Worm (Caenorhabditis elegans) whole organism, L1 larva: ENCODE results near the gene C01F1.5.

ENCODE experiments used
- C16A3.4 ChIP-seq: fragments of 150-350 bp; optimal IDR thresholded peaks from 2 replicates; lab custom pipeline; 2014; ENCODE audit warnings: missing biosample characterization, missing genetic modification characterization
- Y116A8C.19 ChIP-seq: sonication (generic microtip); optimal IDR thresholded peaks from 2 replicates; lab custom pipeline; 2016; ENCODE audit warnings: missing compliant biosample characterization, missing genetic modification characterization, borderline replicate concordance
- ama-1 ChIP-seq: fragments of 150-350 bp; optimal IDR thresholded peaks from 2 replicates; lab custom pipeline; 2014
- blmp-1 ChIP-seq: fragments of 150-350 bp; optimal IDR thresholded peaks from 2 replicates; lab custom pipeline; 2014; ENCODE audit warnings: missing biosample characterization, missing genetic modification characterization
- ceh-63 ChIP-seq: fragments of 200-800 bp; sonication (Bioruptor generic); optimal IDR thresholded peaks from 2 replicates; lab custom pipeline; 2018; ENCODE audit warnings: mild to moderate bottlenecking, missing genetic modification characterization, missing compliant biosample characterization
- ceh-88 ChIP-seq: fragments of 200-800 bp; sonication (Bioruptor generic); IDR thresholded peaks from 2 replicates; pipeline ENCODE4 v1.3.6; 2022; ENCODE audit warnings: missing genetic modification characterization, missing compliant biosample characterization
- ces-1 ChIP-seq: fragments of 150-350 bp; optimal IDR thresholded peaks from 2 replicates; lab custom pipeline; 2014; ENCODE audit warnings: missing biosample characterization, missing genetic modification reagents, missing genetic modification characterization
- dpl-1 ChIP-seq, 3 experiments: fragments of 150-350 bp in 2 of 3; sonication (generic microtip) in 1 of 3; optimal IDR thresholded peaks; 2 replicates each; lab custom pipeline; 2014 to 2017; ENCODE audit warnings: missing biosample characterization in 3 of 3, missing genetic modification characterization in 3 of 3, missing genetic modification reagents in 3 of 3
- efl-1 ChIP-seq, 4 experiments: fragments of 150-350 bp; optimal IDR thresholded peaks in 3 of 4; peaks in 1 of 4; 1 replicate in 1 of 4; 2 replicates in 3 of 4; lab custom pipeline; 2014; ENCODE audit warnings: missing biosample characterization in 2 of 4, missing genetic modification characterization in 2 of 4, missing genetic modification reagents in 2 of 4
- elt-3 ChIP-seq, 6 experiments: fragments of 150-350 bp in 1 of 6; sonication (generic microtip); optimal IDR thresholded peaks; 2 replicates each; lab custom pipeline; 2017 to 2018; ENCODE audit warnings: missing biosample characterization in 6 of 6, missing genetic modification characterization in 6 of 6, inconsistent platforms in 1 of 6
- ets-5 ChIP-seq: fragments of 200-800 bp; sonication (Bioruptor generic); IDR thresholded peaks from 2 replicates; pipeline ENCODE4 v1.3.6; 2022; ENCODE audit warnings: missing genetic modification characterization, missing compliant biosample characterization
- fkh-10 ChIP-seq: sonication (generic microtip); optimal IDR thresholded peaks from 2 replicates; lab custom pipeline; 2017; ENCODE audit warnings: missing biosample characterization, missing genetic modification reagents, missing genetic modification characterization
- grh-1 ChIP-seq: fragments of 200-800 bp; sonication (Bioruptor generic); IDR thresholded peaks from 2 replicates; pipeline ENCODE4 v1.3.6; 2022; ENCODE audit warnings: missing genetic modification reagents, missing genetic modification characterization, missing compliant biosample characterization
- hlh-4 ChIP-seq: sonication (generic microtip); optimal IDR thresholded peaks from 2 replicates; lab custom pipeline; 2016; ENCODE audit warnings: mild to moderate bottlenecking, missing genetic modification characterization, missing compliant biosample characterization
- irx-1 ChIP-seq: sonication (generic microtip); optimal IDR thresholded peaks from 2 replicates; lab custom pipeline; 2016; ENCODE audit warnings: missing genetic modification characterization, missing compliant biosample characterization
- lin-13 ChIP-seq: fragments of 150-350 bp; optimal IDR thresholded peaks from 2 replicates; lab custom pipeline; 2014; ENCODE audit warnings: missing biosample characterization, missing genetic modification reagents, missing genetic modification characterization
- lin-35 ChIP-seq, 2 experiments: fragments of 150-350 bp; optimal IDR thresholded peaks; 2 replicates each; lab custom pipeline; 2014; ENCODE audit warnings: missing biosample characterization in 2 of 2, missing genetic modification characterization in 2 of 2, missing genetic modification reagents in 2 of 2
- lin-39 ChIP-seq: fragments of 150-350 bp; optimal IDR thresholded peaks from 2 replicates; lab custom pipeline; 2014; ENCODE audit warnings: missing biosample characterization, missing genetic modification reagents, missing genetic modification characterization
- lir-3 ChIP-seq: sonication (generic microtip); optimal IDR thresholded peaks from 2 replicates; lab custom pipeline; 2016; ENCODE audit warnings: mild to moderate bottlenecking, missing genetic modification characterization, moderate library complexity, missing compliant biosample characterization; ENCODE audit not compliant: poor library complexity
- lsy-2 ChIP-seq, 2 experiments: fragments of 150-350 bp; optimal IDR thresholded peaks; 2 replicates each; lab custom pipeline; 2014; ENCODE audit warnings: missing biosample characterization in 2 of 2, missing genetic modification characterization in 2 of 2
- mab-9 ChIP-seq: fragments of 200-800 bp; sonication (Bioruptor generic); IDR thresholded peaks from 2 replicates; pipeline ENCODE4 v1.3.6; 2022; ENCODE audit warnings: missing genetic modification reagents, missing genetic modification characterization, missing compliant biosample characterization
- mep-1 ChIP-seq: fragments of 150-350 bp; optimal IDR thresholded peaks from 2 replicates; lab custom pipeline; 2014; ENCODE audit warnings: missing biosample characterization, missing genetic modification characterization
- nhr-19 ChIP-seq: fragments of 200-800 bp; sonication (Bioruptor generic); conservative IDR thresholded peaks from 2 replicates; pipeline ENCODE4 v1.3.6; 2022; ENCODE audit warnings: missing genetic modification characterization, missing compliant biosample characterization
- nhr-20 ChIP-seq: sonication (generic microtip); optimal IDR thresholded peaks from 2 replicates; lab custom pipeline; 2016; ENCODE audit warnings: mild to moderate bottlenecking, missing genetic modification characterization, missing compliant biosample characterization
- nhr-47 ChIP-seq: sonication (generic microtip); optimal IDR thresholded peaks from 2 replicates; lab custom pipeline; 2016; ENCODE audit warnings: mild to moderate bottlenecking, missing genetic modification characterization, moderate library complexity, missing compliant biosample characterization
- nhr-77 ChIP-seq: fragments of 150-350 bp; optimal IDR thresholded peaks from 2 replicates; lab custom pipeline; 2014; ENCODE audit warnings: missing biosample characterization, missing genetic modification characterization
- nhr-85 ChIP-seq: sonication (generic microtip); peaks from one replicate; lab custom pipeline; 2016; ENCODE audit warnings: missing genetic modification characterization, inconsistent platforms, missing compliant biosample characterization
- nhr-90 ChIP-seq: sonication (generic microtip); optimal IDR thresholded peaks from 2 replicates; lab custom pipeline; 2016; ENCODE audit warnings: mild to moderate bottlenecking, missing genetic modification characterization, missing compliant biosample characterization; ENCODE audit not compliant: poor library complexity
- pqm-1 ChIP-seq: sonication (generic microtip); optimal IDR thresholded peaks from 3 replicates; lab custom pipeline; 2017; ENCODE audit warnings: missing biosample characterization, missing genetic modification characterization
- skn-1 ChIP-seq: fragments of 150-350 bp; optimal IDR thresholded peaks from 2 replicates; lab custom pipeline; 2014; ENCODE audit warnings: missing biosample characterization, missing genetic modification characterization
- snpc-4 ChIP-seq: fragments of 150-350 bp; optimal IDR thresholded peaks from 2 replicates; lab custom pipeline; 2014; ENCODE audit warnings: missing biosample characterization, missing genetic modification characterization
- swsn-7 ChIP-seq: sonication (generic microtip); optimal IDR thresholded peaks from 2 replicates; lab custom pipeline; 2016; ENCODE audit warnings: missing genetic modification characterization, missing compliant biosample characterization
- unc-30 ChIP-seq: sonication (generic microtip); optimal IDR thresholded peaks from 2 replicates; lab custom pipeline; 2017; ENCODE audit warnings: missing biosample characterization, missing genetic modification characterization
- unc-98 ChIP-seq: fragments of 200-800 bp; sonication (Bioruptor generic); IDR thresholded peaks from 2 replicates; pipeline ENCODE4 v1.3.6; 2022; ENCODE audit warnings: missing genetic modification characterization, missing compliant biosample characterization
- zag-1 ChIP-seq: fragments of 150-350 bp; optimal IDR thresholded peaks from 2 replicates; lab custom pipeline; 2014; ENCODE audit warnings: missing biosample characterization, missing genetic modification characterization
- zip-4 ChIP-seq: fragments of 200-800 bp; sonication (Bioruptor generic); optimal IDR thresholded peaks from 2 replicates; lab custom pipeline; 2018; ENCODE audit warnings: mild to moderate bottlenecking, missing genetic modification characterization, moderate library complexity, missing compliant biosample characterization
- ztf-11 ChIP-seq, 2 experiments: sonication (generic microtip); optimal IDR thresholded peaks; 2 replicates each; lab custom pipeline; 2016 to 2017; ENCODE audit warnings: missing genetic modification characterization in 2 of 2, missing biosample characterization in 1 of 2, missing compliant biosample characterization in 1 of 2

The C01F1.5 gene

DNA sequence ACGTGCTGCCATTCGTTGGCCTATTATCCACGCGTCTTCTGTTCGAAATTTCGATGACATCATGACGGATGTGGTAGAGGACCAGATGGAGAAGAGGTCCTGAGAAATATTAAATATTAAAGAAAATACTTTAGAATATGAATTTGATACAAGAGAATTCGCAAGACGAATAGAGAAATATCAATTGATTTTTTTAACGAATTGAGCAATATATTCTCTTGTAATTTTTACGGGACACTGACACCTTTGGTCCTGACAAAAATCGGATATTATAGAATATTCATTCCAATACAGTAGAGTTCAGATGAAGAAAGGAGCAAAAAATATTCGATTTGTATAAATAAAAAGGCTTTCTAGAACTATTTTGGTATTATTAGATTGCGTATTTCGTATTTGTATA is 6.5 kb upstream of the C01F1.5 start, which contains the start of gene C01F1.6:
Gene C01F1.6, minus strand, starts transcription at position 101 of the 400 bp plus-strand sequence.
- TF ChIP-seq dpl-1 (GFP tag; optimal IDR thresholded peaks at IDR 0.05; lab: Kevin White, UChicago) (no peak), lsy-2 (tag; optimal IDR thresholded peaks at IDR 0.05; lab: Kevin White, UChicago) (no peak), swsn-7 (tag; lab: Kevin White, UChicago) (no peak), ets-5 (no peak), zag-1 (tag; lab: Kevin White, UChicago) (no peak), blmp-1 (tag; lab: Kevin White, UChicago) (no peak), lin-13 (GFP tag; lab: Kevin White, UChicago) (no peak), pqm-1 (tag; lab: Kevin White, UChicago) (no peak), unc-30 (tag; lab: Kevin White, UChicago) (no peak), nhr-19 (GFP tag; lab: Robert Waterston, UW) (no peak), unc-98 (no peak), nhr-90 (tag; lab: Kevin White, UChicago) (no peak), ama-1 (lab: Kevin White, UChicago) (no peak), fkh-10 (no peak), hlh-4 (tag; lab: Kevin White, UChicago) (no peak), grh-1 (GFP tag; lab: Robert Waterston, UW) (no peak), ztf-11 (tag; optimal IDR thresholded peaks at IDR 0.05; lab: Kevin White, UChicago) (no peak), ceh-63 (no peak)

DNA sequence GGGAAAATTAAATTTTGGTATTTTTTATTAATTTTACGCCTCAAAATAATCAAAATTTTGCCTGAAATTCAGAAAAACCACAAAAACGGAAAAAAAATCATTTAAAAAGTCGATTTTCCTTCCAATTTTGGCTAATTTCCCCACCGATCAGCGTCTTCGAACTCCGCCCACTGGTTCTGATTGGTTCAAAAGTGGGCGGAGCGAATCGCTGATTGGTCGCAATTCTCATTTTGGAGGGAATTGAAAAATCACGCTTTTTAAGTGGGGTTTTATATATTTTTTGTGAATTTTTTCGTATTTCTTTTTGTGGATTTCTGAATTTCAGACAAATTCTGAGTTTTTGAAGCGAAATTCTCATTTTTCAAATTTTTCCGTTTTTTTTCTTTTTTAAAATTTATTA is 5.3 kb upstream of the C01F1.5 start:
- no peak for TF ChIP-seq nhr-90 (tag; lab: Kevin White, UChicago)
- no peak for TF ChIP-seq snpc-4 (tag; lab: Kevin White, UChicago)
- no peak for TF ChIP-seq nhr-20
- TF ChIP-seq efl-1 (optimal IDR thresholded peaks at IDR 0.05; lab: Kevin White, UChicago) = no peak
- TF ChIP-seq efl-1 (GFP tag; optimal IDR thresholded peaks at IDR 0.05 in 1 of 2; lab: Kevin White, UChicago) = peak in 1 of 2 experiments; percentile 4
- no peak for TF ChIP-seq pqm-1 (tag; lab: Kevin White, UChicago)
- TF ChIP-seq lsy-2 (tag; optimal IDR thresholded peaks at IDR 0.05; lab: Kevin White, UChicago) = no peak

DNA sequence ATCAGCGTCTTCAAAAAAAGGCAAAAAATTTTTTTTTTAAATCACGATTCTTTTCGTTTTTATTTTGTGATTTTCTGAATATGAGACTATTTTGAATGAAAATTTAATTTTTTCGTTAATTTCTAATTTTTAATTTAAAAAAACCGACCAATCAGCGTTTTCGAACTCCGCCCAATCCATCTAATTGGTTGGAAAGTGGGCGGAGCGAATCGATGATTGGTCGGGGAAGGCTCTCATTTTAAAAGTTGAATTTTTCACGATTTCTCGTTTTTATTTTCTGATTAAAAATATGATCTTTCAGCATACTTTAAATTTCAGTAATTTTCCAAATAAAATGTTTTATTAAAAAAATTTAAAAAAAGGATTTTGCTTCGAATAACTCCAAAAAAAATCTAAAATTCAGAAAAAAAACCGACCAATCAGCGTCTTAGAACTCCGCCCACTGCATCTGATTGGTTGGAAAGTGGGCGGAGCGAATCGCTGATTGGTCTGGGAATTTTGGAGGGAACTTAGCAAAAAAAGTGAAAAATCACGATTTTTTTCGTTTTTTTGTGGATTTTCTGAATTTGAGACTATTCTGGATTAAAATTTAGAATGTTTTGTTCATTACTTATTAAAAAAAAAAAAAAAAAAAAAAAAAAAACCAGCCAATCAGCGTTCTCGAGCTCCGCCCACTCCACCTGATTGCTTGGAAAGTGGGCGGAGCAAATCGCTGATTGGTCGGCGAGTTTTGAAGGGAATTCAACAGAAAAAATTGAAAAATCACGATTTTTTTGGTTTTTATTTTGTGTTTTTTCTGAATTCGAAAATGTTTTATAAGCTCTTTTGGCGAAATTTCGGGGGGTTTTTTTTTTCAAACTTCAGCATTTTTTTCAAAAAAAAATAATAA is 2.9 kb upstream of the C01F1.5 start:
- no peak for TF ChIP-seq lin-39
- TF ChIP-seq ets-5 = no peak
- TF ChIP-seq C16A3.4 = no peak
- TF ChIP-seq unc-98 = no peak
- no peak for TF ChIP-seq skn-1 (tag; lab: Kevin White, UChicago)
- no peak for TF ChIP-seq ztf-11 (tag; optimal IDR thresholded peaks at IDR 0.05; lab: Kevin White, UChicago)
- no peak for TF ChIP-seq lin-13 (GFP tag; lab: Kevin White, UChicago)
- TF ChIP-seq irx-1 = no peak
- TF ChIP-seq ceh-88 (GFP tag; lab: Robert Waterston, UW) = no peak
- TF ChIP-seq nhr-90 (tag; lab: Kevin White, UChicago) = no peak
- no peak for TF ChIP-seq Y116A8C.19 (tag; lab: Kevin White, UChicago)
- no peak for TF ChIP-seq lir-3 (tag; lab: Kevin White, UChicago)

DNA sequence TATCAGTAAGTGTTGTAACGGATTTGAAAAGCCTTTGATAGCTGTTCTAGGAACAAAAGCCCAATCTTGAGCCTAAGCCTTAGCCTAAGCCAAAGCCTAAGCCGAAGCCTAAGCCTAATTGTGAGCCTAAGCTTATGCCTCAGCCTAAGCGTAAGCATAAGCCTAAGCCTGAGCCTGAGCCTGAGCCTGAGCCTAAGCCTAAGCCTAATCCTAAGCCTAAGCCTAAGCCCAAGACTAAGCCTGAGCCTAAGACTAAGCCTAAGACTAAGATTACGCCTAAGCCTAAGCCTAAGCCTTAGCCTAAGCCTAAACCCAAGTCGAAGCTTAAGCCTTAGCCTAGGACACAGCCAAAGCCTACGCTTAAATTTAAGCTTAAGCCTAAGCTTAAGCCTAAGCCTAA is 4.0 kb downstream of the C01F1.5 start:
- TF ChIP-seq nhr-77 (tag; lab: Kevin White, UChicago) = no peak
- no peak for TF ChIP-seq nhr-90 (tag; lab: Kevin White, UChicago)
- no peak for TF ChIP-seq lin-35 (GFP tag; optimal IDR thresholded peaks at IDR 0.05; lab: Kevin White, UChicago)
- TF ChIP-seq mab-9 = no peak
- no peak for TF ChIP-seq C16A3.4
- TF ChIP-seq dpl-1 (GFP tag; optimal IDR thresholded peaks at IDR 0.05; lab: Kevin White, UChicago) = no peak
- no peak for TF ChIP-seq nhr-19 (GFP tag; lab: Robert Waterston, UW)
- no peak for TF ChIP-seq mep-1 (tag; lab: Kevin White, UChicago)
- TF ChIP-seq nhr-85 (tag; lab: Kevin White, UChicago) = no peak
- no peak for TF ChIP-seq ces-1 (GFP tag; lab: Kevin White, UChicago)
- no peak for TF ChIP-seq ztf-11 (tag; optimal IDR thresholded peaks at IDR 0.05; lab: Kevin White, UChicago)
- no peak for TF ChIP-seq nhr-47
- no peak for TF ChIP-seq elt-3 (tag; optimal IDR thresholded peaks at IDR 0.05; lab: Kevin White, UChicago)
- no peak for TF ChIP-seq ets-5
- no peak for TF ChIP-seq zip-4 (GFP tag; lab: Kevin White, UChicago)
